Worm (Caenorhabditis elegans): ENCODE data around the gene srsx-8.
"Not testable (repeated sequence)": the region's sequence is repeated elsewhere in the genome, so short reads cannot be mapped to it uniquely, and the experiment has no call there.

- TF ChIP-seq zag-1 (tag; optimal IDR thresholded peaks at IDR 0.05); elt-3 (tag; optimal IDR thresholded peaks at IDR 0.05); ceh-90 (tag; optimal IDR thresholded peaks at IDR 0.05); dpl-1 (GFP tag; optimal IDR thresholded peaks at IDR 0.05); ztf-11 (tag; optimal IDR thresholded peaks at IDR 0.05); tbx-2 (tag; optimal IDR thresholded peaks at IDR 0.05); tlp-1 (tag; optimal IDR thresholded peaks at IDR 0.05); nhr-85 (tag); lsy-2 (tag; optimal IDR thresholded peaks at IDR 0.05): not testable (repeated sequence)
Observed at ce11 chrV:1561169-1561568, 8.3 kb upstream of the srsx-8 start.
